Worm (Caenorhabditis elegans) whole organism, young adult: ENCODE results near the gene ZK686.3.

Experiments
- F55B11.4 ChIP-seq: sonication (generic microtip); optimal IDR thresholded peaks from 2 replicates; lab custom pipeline; 2016; ENCODE audit warnings: missing compliant biosample characterization, missing genetic modification characterization, borderline replicate concordance; ENCODE audit not compliant: insufficient read depth
- K12H6.12 ChIP-seq: fragments of 200-800 bp; sonication (Bioruptor generic); optimal IDR thresholded peaks from 2 replicates; lab custom pipeline; 2018; ENCODE audit warnings: mild to moderate bottlenecking, missing genetic modification characterization, missing compliant biosample characterization
- T26A5.8 ChIP-seq: sonication (generic microtip); optimal IDR thresholded peaks from 2 replicates; lab custom pipeline; 2016; ENCODE audit warnings: missing genetic modification characterization, missing compliant biosample characterization
- Y53F4B.3 ChIP-seq: fragments of 200-800 bp; sonication (Bioruptor generic); IDR thresholded peaks from 2 replicates; pipeline ENCODE4 v1.3.6; 2022; ENCODE audit warnings: missing genetic modification reagents, missing genetic modification characterization, missing compliant biosample characterization
- Y53G8AR.9 ChIP-seq: fragments of 200-800 bp; sonication (Bioruptor generic); conservative IDR thresholded peaks from 2 replicates; pipeline ENCODE4 v1.3.6; 2022; ENCODE audit warnings: missing genetic modification reagents, missing genetic modification characterization, missing compliant biosample characterization
- Y95B8A.8 ChIP-seq: fragments of 200-800 bp; sonication (Bioruptor generic); IDR thresholded peaks from 2 replicates; pipeline ENCODE4 v1.3.6; 2022; ENCODE audit warnings: missing genetic modification reagents, missing genetic modification characterization, missing compliant biosample characterization
- ZK185.1 ChIP-seq: sonication (generic microtip); optimal IDR thresholded peaks from 2 replicates; lab custom pipeline; 2016; ENCODE audit warnings: mild to moderate bottlenecking, missing genetic modification characterization, missing compliant biosample characterization; ENCODE audit not compliant: poor library complexity, severe bottlenecking
- ama-1 ChIP-seq, 3 experiments: fragments of 150-350 bp in 1 of 3; sonication (generic microtip) in 2 of 3; optimal IDR thresholded peaks; 2 replicates each; lab custom pipeline; 2014 to 2018; ENCODE audit warnings: missing biosample characterization in 2 of 3, missing genetic modification characterization in 2 of 3, missing genetic modification reagents in 2 of 3
- athp-1 ChIP-seq: sonication (generic microtip); optimal IDR thresholded peaks from 2 replicates; lab custom pipeline; 2017; ENCODE audit warnings: mild to moderate bottlenecking, missing genetic modification characterization, missing compliant biosample characterization
- attf-3 ChIP-seq: fragments of 200-800 bp; sonication (Bioruptor generic); conservative IDR thresholded peaks from 2 replicates; pipeline ENCODE4 v1.3.6; 2022; ENCODE audit warnings: missing genetic modification reagents, missing genetic modification characterization, missing compliant biosample characterization
- attf-5 ChIP-seq: fragments of 200-800 bp; sonication (Bioruptor generic); optimal IDR thresholded peaks from 2 replicates; lab custom pipeline; 2018; ENCODE audit warnings: mild to moderate bottlenecking, missing genetic modification characterization, missing compliant biosample characterization
- attf-6 ChIP-seq: fragments of 200-800 bp; sonication (Bioruptor generic); IDR thresholded peaks from 2 replicates; pipeline ENCODE4 v1.3.6; 2022; ENCODE audit warnings: missing genetic modification reagents, missing genetic modification characterization, missing compliant biosample characterization
- cebp-1 ChIP-seq, 2 experiments: fragments of 200-800 bp in 1 of 2; sonication (Bioruptor generic) in 1 of 2; sonication (generic microtip) in 1 of 2; IDR thresholded peaks in 1 of 2; optimal IDR thresholded peaks in 1 of 2; 2 replicates each; pipeline versions ENCODE4 v1.3.6 to Lab custom; 2017 to 2022; ENCODE audit warnings: missing compliant biosample characterization in 2 of 2, missing genetic modification characterization in 2 of 2, mild to moderate bottlenecking in 1 of 2, missing genetic modification reagents in 1 of 2, moderate library complexity in 1 of 2
- ceh-27 ChIP-seq: fragments of 200-800 bp; sonication (Bioruptor generic); optimal IDR thresholded peaks from 2 replicates; lab custom pipeline; 2018; ENCODE audit warnings: mild to moderate bottlenecking, missing genetic modification characterization, moderate library complexity, missing compliant biosample characterization
- ceh-40 ChIP-seq: fragments of 200-800 bp; sonication (Bioruptor generic); IDR thresholded peaks from 2 replicates; pipeline ENCODE4 v1.3.6; 2022; ENCODE audit warnings: missing genetic modification characterization, missing compliant biosample characterization
- ceh-58 ChIP-seq: fragments of 200-800 bp; sonication (Bioruptor generic); IDR thresholded peaks from 2 replicates; pipeline ENCODE4 v1.3.6; 2022; ENCODE audit warnings: missing genetic modification characterization, missing compliant biosample characterization
- die-1 ChIP-seq: sonication (generic microtip); optimal IDR thresholded peaks from 2 replicates; lab custom pipeline; 2016; ENCODE audit warnings: missing genotype, mild to moderate bottlenecking, missing genetic modification characterization, missing compliant biosample characterization
- egl-44 ChIP-seq: fragments of 200-800 bp; sonication (Bioruptor generic); IDR thresholded peaks from 2 replicates; pipeline ENCODE4 v1.3.6; 2022; ENCODE audit warnings: missing genetic modification reagents, missing genetic modification characterization, missing compliant biosample characterization
- egrh-3 ChIP-seq: fragments of 200-800 bp; sonication (Bioruptor generic); IDR thresholded peaks from 2 replicates; pipeline ENCODE4 v1.3.6; 2022; ENCODE audit warnings: missing genetic modification reagents, missing genetic modification characterization, missing compliant biosample characterization
- ets-4 ChIP-seq: fragments of 200-800 bp; sonication (Bioruptor generic); optimal IDR thresholded peaks from 2 replicates; lab custom pipeline; 2018; ENCODE audit warnings: mild to moderate bottlenecking, missing genetic modification characterization, missing compliant biosample characterization
- fkh-3 ChIP-seq: sonication (generic microtip); optimal IDR thresholded peaks from 2 replicates; lab custom pipeline; 2016; ENCODE audit warnings: mild to moderate bottlenecking, missing genetic modification characterization, missing compliant biosample characterization
- hlh-26 ChIP-seq: fragments of 200-800 bp; sonication (Bioruptor generic); conservative IDR thresholded peaks from 2 replicates; pipeline ENCODE4 v1.3.6; 2022; ENCODE audit warnings: missing genetic modification reagents, missing genetic modification characterization, missing compliant biosample characterization
- hmg-1.2 ChIP-seq: fragments of 200-800 bp; sonication (Bioruptor generic); IDR thresholded peaks from 2 replicates; pipeline ENCODE4 v1.3.6; 2022; ENCODE audit warnings: missing genetic modification reagents, missing genetic modification characterization, missing compliant biosample characterization
- hrde-1 ChIP-seq: sonication (generic microtip); optimal IDR thresholded peaks from 2 replicates; lab custom pipeline; 2016; ENCODE audit warnings: missing genetic modification characterization, mild to moderate bottlenecking, missing compliant biosample characterization, moderate library complexity, missing genotype, missing genetic modification reagents, borderline replicate concordance
- hsf-1 ChIP-seq: fragments of 200-800 bp; sonication (Bioruptor generic); IDR thresholded peaks from 2 replicates; pipeline ENCODE4 v1.3.6; 2022; ENCODE audit warnings: missing genetic modification reagents, missing genetic modification characterization, missing compliant biosample characterization
- lin-26 ChIP-seq: fragments of 200-800 bp; sonication (Bioruptor generic); IDR thresholded peaks from 2 replicates; pipeline ENCODE4 v1.3.6; 2022; ENCODE audit warnings: missing genetic modification reagents, missing genetic modification characterization, missing compliant biosample characterization
- lin-40 ChIP-seq: sonication (generic microtip); optimal IDR thresholded peaks from 2 replicates; lab custom pipeline; 2016; ENCODE audit warnings: missing genetic modification characterization, mild to moderate bottlenecking, missing compliant biosample characterization, missing genotype, missing genetic modification reagents
- madf-10 ChIP-seq: sonication (generic microtip); optimal IDR thresholded peaks from 2 replicates; lab custom pipeline; 2016; ENCODE audit warnings: mild to moderate bottlenecking, missing genetic modification characterization, missing compliant biosample characterization
- madf-3 ChIP-seq: fragments of 200-800 bp; sonication (Bioruptor generic); IDR thresholded peaks from 2 replicates; pipeline ENCODE4 v1.3.6; 2022; ENCODE audit warnings: missing genetic modification reagents, missing genetic modification characterization, missing compliant biosample characterization
- madf-6 ChIP-seq: fragments of 200-800 bp; sonication (Bioruptor generic); IDR thresholded peaks from 2 replicates; pipeline ENCODE4 v1.3.6; 2022; ENCODE audit warnings: missing genetic modification reagents, missing genetic modification characterization, missing compliant biosample characterization
- mxl-1 ChIP-seq: sonication (generic microtip); optimal IDR thresholded peaks from 2 replicates; lab custom pipeline; 2016; ENCODE audit warnings: missing genetic modification characterization, missing compliant biosample characterization
- nhr-120 ChIP-seq: fragments of 200-800 bp; sonication (Bioruptor generic); IDR thresholded peaks from 2 replicates; pipeline ENCODE4 v1.3.6; 2022; ENCODE audit warnings: missing genetic modification characterization, missing compliant biosample characterization
- nhr-90 ChIP-seq: sonication (generic microtip); optimal IDR thresholded peaks from 2 replicates; lab custom pipeline; 2016; ENCODE audit warnings: missing genotype, mild to moderate bottlenecking, missing genetic modification characterization, missing compliant biosample characterization
- rcor-1 ChIP-seq: fragments of 200-800 bp; sonication (Bioruptor generic); IDR thresholded peaks from 2 replicates; pipeline ENCODE4 v1.3.6; 2022; ENCODE audit warnings: missing genetic modification reagents, missing genetic modification characterization, missing compliant biosample characterization
- rec-8 ChIP-seq, 2 experiments: sonication (generic microtip); optimal IDR thresholded peaks; 2 replicates each; lab custom pipeline; 2016; ENCODE audit warnings: mild to moderate bottlenecking in 2 of 2, missing genetic modification characterization in 2 of 2, missing genetic modification reagents in 2 of 2, missing genotype in 2 of 2, missing biosample characterization in 1 of 2, missing compliant biosample characterization in 1 of 2, moderate library complexity in 1 of 2
- repo-1 ChIP-seq: sonication (generic microtip); optimal IDR thresholded peaks from 2 replicates; lab custom pipeline; 2017; ENCODE audit warnings: mild to moderate bottlenecking, missing genetic modification characterization, missing compliant biosample characterization
- snpc-1.1 ChIP-seq: sonication (generic microtip); optimal IDR thresholded peaks from 2 replicates; lab custom pipeline; 2017; ENCODE audit warnings: missing genetic modification characterization, mild to moderate bottlenecking, missing compliant biosample characterization, antibody characterized with exemption, moderate library complexity, missing genotype, missing genetic modification reagents; ENCODE audit not compliant: insufficient read depth
- snpc-3.4 ChIP-seq: sonication (generic microtip); optimal IDR thresholded peaks from 2 replicates; lab custom pipeline; 2017; ENCODE audit warnings: missing genetic modification characterization, mild to moderate bottlenecking, missing compliant biosample characterization, antibody characterized with exemption, moderate library complexity, missing genotype, missing genetic modification reagents
- somi-1 ChIP-seq: fragments of 200-800 bp; sonication (Bioruptor generic); optimal IDR thresholded peaks from 2 replicates; lab custom pipeline; 2018; ENCODE audit warnings: mild to moderate bottlenecking, missing genetic modification characterization, missing compliant biosample characterization
- unc-130 ChIP-seq: sonication (generic microtip); optimal IDR thresholded peaks from 2 replicates; lab custom pipeline; 2016; ENCODE audit warnings: missing genetic modification reagents, missing genetic modification characterization, missing compliant biosample characterization
- zfh-2 ChIP-seq: fragments of 200-800 bp; sonication (Bioruptor generic); conservative IDR thresholded peaks from 2 replicates; pipeline ENCODE4 v1.3.6; 2022; ENCODE audit warnings: missing genetic modification reagents, missing genetic modification characterization, missing compliant biosample characterization
- ztf-22 ChIP-seq: fragments of 200-800 bp; sonication (Bioruptor generic); optimal IDR thresholded peaks from 2 replicates; lab custom pipeline; 2018; ENCODE audit warnings: mild to moderate bottlenecking, missing genetic modification characterization, moderate library complexity, missing compliant biosample characterization
- ztf-3 ChIP-seq: fragments of 200-800 bp; sonication (Bioruptor generic); optimal IDR thresholded peaks from 2 replicates; lab custom pipeline; 2018; ENCODE audit warnings: mild to moderate bottlenecking, missing genetic modification characterization, missing compliant biosample characterization

ZK686.3 gene

ce11 chrIII:7724433-7724832 lies 44.4 kb downstream of the ZK686.3 start:
- TF ChIP-seq rec-8 (tag; optimal IDR thresholded peaks at IDR 0.05; lab: Kevin White, UChicago) = no peak
- TF ChIP-seq ceh-27 (GFP tag; lab: Kevin White, UChicago) = no peak
- TF ChIP-seq snpc-1.1 = no peak
- peak; percentile 10 for TF ChIP-seq somi-1 (GFP tag; lab: Kevin White, UChicago)
- no peak for TF ChIP-seq nhr-90 (tag; lab: Kevin White, UChicago)
- TF ChIP-seq K12H6.12 (tag; lab: Kevin White, UChicago) = peak; percentile 58
- TF ChIP-seq repo-1 = no peak
- TF ChIP-seq ceh-40 (GFP tag; lab: Robert Waterston, UW) = no peak
- TF ChIP-seq Y95B8A.8 (GFP tag; lab: Robert Waterston, UW) = no peak
- peak; percentile 36; the same call in 1 of the 2 replicates for TF ChIP-seq cebp-1 (GFP tag; IDR thresholded peaks at IDR 0.05; lab: Robert Waterston, UW)
- peak; percentile 93 for TF ChIP-seq cebp-1 (tag; optimal IDR thresholded peaks at IDR 0.05; lab: Kevin White, UChicago)
- no peak for TF ChIP-seq ztf-22 (GFP tag; lab: Kevin White, UChicago)
- TF ChIP-seq unc-130 (GFP tag; lab: Kevin White, UChicago) = no peak
- no peak for TF ChIP-seq rcor-1 (GFP tag; lab: Robert Waterston, UW)
- TF ChIP-seq mxl-1 (tag; lab: Kevin White, UChicago) = no peak
- TF ChIP-seq ama-1 (optimal IDR thresholded peaks at IDR 0.05; lab: Kevin White, UChicago) = no peak
- no peak for TF ChIP-seq ama-1 (GFP tag; optimal IDR thresholded peaks at IDR 0.05; lab: Kevin White, UChicago)

ce11 chrIII:7723412-7724068 lies 45.3 kb downstream of the ZK686.3 start:
- TF ChIP-seq madf-6 (GFP tag; lab: Robert Waterston, UW) (no peak), F55B11.4 (no peak), madf-10 (no peak), egrh-3 (GFP tag; lab: Robert Waterston, UW) (no peak), egl-44 (GFP tag; lab: Robert Waterston, UW) (no peak), attf-3 (GFP tag; lab: Robert Waterston, UW) (no peak), K12H6.12 (tag; lab: Kevin White, UChicago) (peak; percentile 57), ets-4 (GFP tag; lab: Kevin White, UChicago) (no peak), rcor-1 (GFP tag; lab: Robert Waterston, UW) (0 out of 2 replicates have a peak, but pooled peaks have one; percentile 22), snpc-3.4 (tag; lab: Kevin White, UChicago) (no peak), athp-1 (no peak), attf-5 (GFP tag; lab: Kevin White, UChicago) (peak; percentile 10), lin-40 (tag; lab: Kevin White, UChicago) (peak; percentile 66), zfh-2 (GFP tag; lab: Robert Waterston, UW) (no peak), ceh-27 (GFP tag; lab: Kevin White, UChicago) (peak; percentile 30), somi-1 (GFP tag; lab: Kevin White, UChicago) (peak; percentile 16), ztf-3 (GFP tag; lab: Kevin White, UChicago) (no peak), madf-3 (GFP tag; lab: Robert Waterston, UW) (no peak), hlh-26 (GFP tag; lab: Robert Waterston, UW) (no peak), ama-1 (optimal IDR thresholded peaks at IDR 0.05; lab: Kevin White, UChicago) (peak; percentile 27), ama-1 (GFP tag; optimal IDR thresholded peaks at IDR 0.05; lab: Kevin White, UChicago) (no peak), lin-26 (GFP tag; lab: Robert Waterston, UW) (peak; percentile 32; the same call in 1 of the 2 replicates), hrde-1 (tag; lab: Kevin White, UChicago) (no peak), fkh-3 (tag; lab: Kevin White, UChicago) (no peak), Y53G8AR.9 (GFP tag; lab: Robert Waterston, UW) (peak; percentile 48), T26A5.8 (tag; lab: Kevin White, UChicago) (no peak), attf-6 (GFP tag; lab: Robert Waterston, UW) (no peak), die-1 (no peak), nhr-120 (GFP tag; lab: Robert Waterston, UW) (no peak), Y53F4B.3 (GFP tag; lab: Robert Waterston, UW) (no peak), ZK185.1 (tag; lab: Kevin White, UChicago) (no peak), snpc-1.1 (no peak), hmg-1.2 (GFP tag; lab: Robert Waterston, UW) (peak; percentile 27; the same call in 1 of the 2 replicates), hsf-1 (GFP tag; lab: Robert Waterston, UW) (no peak), ceh-58 (GFP tag; lab: Robert Waterston, UW) (no peak)
